Fruit fly (Drosophila melanogaster): ENCODE results near the gene CG12084.

The CG12084 gene

dm6 chr3L:1464465-1464864 is 32.0 kb downstream of the CG12084 start (continued):
- TF ChIP-seq CG11504 (tag; optimal IDR thresholded peaks at IDR 0.05) (peak; percentile 42), ci (GFP tag; IDR thresholded peaks at IDR 0.05) (peak; percentile 59; the same call in 2 of the 3 replicates), ewg (GFP tag; optimal IDR thresholded peaks at IDR 0.05) (peak; percentile 39), CG4820 (GFP tag; optimal IDR thresholded peaks at IDR 0.05) (peak; percentile 31), Fer2 (tag; optimal IDR thresholded peaks at IDR 0.05) (no peak)

- 0 out of 2 replicates have a peak, but pooled peaks have one; percentile 20 for TF ChIP-seq ttk (GFP tag; IDR thresholded peaks at IDR 0.05)
- no peak for TF ChIP-seq CG17568 (GFP tag; optimal IDR thresholded peaks at IDR 0.05)
- peak; percentile 46; the same call in 1 of the 2 replicates for TF ChIP-seq amos (GFP tag; IDR thresholded peaks at IDR 0.05; ENCODE audit: partially characterized antibody)
- no peak for TF ChIP-seq cad (GFP tag; optimal IDR thresholded peaks at IDR 0.05)
- no peak for TF ChIP-seq Fer2 (tag; optimal IDR thresholded peaks at IDR 0.05)
- peak; percentile 38 for TF ChIP-seq CG18262 (tag; optimal IDR thresholded peaks at IDR 0.05)
- no peak for TF ChIP-seq CG14710 (tag; optimal IDR thresholded peaks at IDR 0.05)
- peak; percentile 22 for TF ChIP-seq CG33557 (GFP tag; optimal IDR thresholded peaks at IDR 0.05)
- peak; percentile 44 for TF ChIP-seq cg (GFP tag; optimal IDR thresholded peaks at IDR 0.05)
- TF ChIP-seq CG17359 (tag; optimal IDR thresholded peaks at IDR 0.05) = peak; percentile 21
- no peak for TF ChIP-seq Hr3 (GFP tag; optimal IDR thresholded peaks at IDR 0.05)
- peak in 1 of 2 experiments; percentile 6 for TF ChIP-seq Pdp1 (GFP tag; optimal IDR thresholded peaks at IDR 0.05)
- TF ChIP-seq CrebB (tag; optimal IDR thresholded peaks at IDR 0.05) = no peak
- no peak for TF ChIP-seq CG10959 (GFP tag; IDR thresholded peaks at IDR 0.05)
- TF ChIP-seq Kr (GFP tag; optimal IDR thresholded peaks at IDR 0.05) = no peak
- TF ChIP-seq CG3281 (GFP tag; optimal IDR thresholded peaks at IDR 0.05) = peak; percentile 26
- peak; percentile 71; the same call in 1 of the 2 replicates for TF ChIP-seq ato (GFP tag; IDR thresholded peaks at IDR 0.05; ENCODE audit: partially characterized antibody)
- TF ChIP-seq CG10543 (GFP tag; optimal IDR thresholded peaks at IDR 0.05) = peak; percentile 33
- TF ChIP-seq CG15696 (tag; optimal IDR thresholded peaks at IDR 0.05) = no peak
- peak; percentile 2 for TF ChIP-seq tx (GFP tag; optimal IDR thresholded peaks at IDR 0.05)
- TF ChIP-seq tgo (GFP tag; IDR thresholded peaks at IDR 0.05) = 0 out of 3 replicates have a peak, but pooled peaks have one; percentile 23
- TF ChIP-seq YL-1 (GFP tag; optimal IDR thresholded peaks at IDR 0.05) = no peak
- no peak for TF ChIP-seq CG15011 (GFP tag; optimal IDR thresholded peaks at IDR 0.05)
- peak; percentile 53; the same call in 2 of the 3 replicates for TF ChIP-seq so (GFP tag; IDR thresholded peaks at IDR 0.05)
- no peak for TF ChIP-seq CG9215 (GFP tag; IDR thresholded peaks at IDR 0.05)
- TF ChIP-seq CG16863 (GFP tag; optimal IDR thresholded peaks at IDR 0.05) = peak; percentile 25
- peak; percentile 48 for TF ChIP-seq unpg (GFP tag; optimal IDR thresholded peaks at IDR 0.05)
- TF ChIP-seq Xbp1 (GFP tag; optimal IDR thresholded peaks at IDR 0.05) = no peak
- peak in 1 of 2 experiments; percentile 13 for TF ChIP-seq insv (GFP tag; optimal IDR thresholded peaks at IDR 0.05)
- peak; percentile 63 for TF ChIP-seq CG5953 (GFP tag; IDR thresholded peaks at IDR 0.05)
- TF ChIP-seq Ssrp (tag; optimal IDR thresholded peaks at IDR 0.05) = no peak
- TF ChIP-seq Tbp (GFP tag; optimal IDR thresholded peaks at IDR 0.05) = peak; percentile 81
- TF ChIP-seq CG2678 (tag; optimal IDR thresholded peaks at IDR 0.05) = peak; percentile 31
- peak; percentile 12 for TF ChIP-seq CG11398 (GFP tag; optimal IDR thresholded peaks at IDR 0.05)
- TF ChIP-seq caup (GFP tag; optimal IDR thresholded peaks at IDR 0.05; ENCODE audit: severe bottlenecking) = peak; percentile 44
- no peak for TF ChIP-seq CG9817 (tag; optimal IDR thresholded peaks at IDR 0.05)
- no peak for TF ChIP-seq fd3F (GFP tag; optimal IDR thresholded peaks at IDR 0.05)
- peak; percentile 46 for TF ChIP-seq CG8089 (GFP tag; optimal IDR thresholded peaks at IDR 0.05)
- TF ChIP-seq HHEX (GFP tag; optimal IDR thresholded peaks at IDR 0.05) = peak; percentile 15
- no peak; the same call in 1 of the 2 replicates for TF ChIP-seq CG4360 (GFP tag; IDR thresholded peaks at IDR 0.05)
- peak; percentile 73 for TF ChIP-seq bbx (GFP tag; IDR thresholded peaks at IDR 0.05; ENCODE audit: partially characterized antibody)
- TF ChIP-seq CG17829 (tag; optimal IDR thresholded peaks at IDR 0.05) = peak; percentile 58
- TF ChIP-seq CG2889 (GFP tag; IDR thresholded peaks at IDR 0.05) = no peak
- no peak for TF ChIP-seq CG30020 (tag; optimal IDR thresholded peaks at IDR 0.05)
Observed at dm6 chr3L:1463547-1463946, 32.9 kb downstream of the CG12084 start, which contains the start of gene rho. Gene rho (plus strand): TSS chr3L:1463811.
